Fruit fly (Drosophila melanogaster) Kc167 (cell line): ENCODE data around the gene CG6425.

Source experiments
- Myc ChIP-seq: fragments of >200 bp; optimal IDR thresholded peaks from 2 replicates; lab custom pipeline; 2017; ENCODE audit warnings: missing external identifiers
- Sin3A ChIP-seq: fragments of >200 bp; optimal IDR thresholded peaks from 2 replicates; lab custom pipeline; 2018; ENCODE audit warnings: missing external identifiers
- h ChIP-seq: fragments of >200 bp; optimal IDR thresholded peaks from 3 replicates; lab custom pipeline; 2018; ENCODE audit warnings: missing external identifiers
- insv ChIP-seq: fragments of >200 bp; optimal IDR thresholded peaks from 3 replicates; lab custom pipeline; 2018; ENCODE audit warnings: missing external identifiers
- psq ChIP-seq: fragments of >200 bp; optimal IDR thresholded peaks from 2 replicates; lab custom pipeline; 2017; ENCODE audit warnings: missing external identifiers
- ttk ChIP-seq: sonication (Bioruptor generic); optimal IDR thresholded peaks from 2 replicates; lab custom pipeline; 2017; ENCODE audit warnings: missing external identifiers

CG6425 gene

dm6 chr3R:26700125-26700524 lies 17.1 kb downstream of the CG6425 start:
- TF ChIP-seq insv = no peak
- TF ChIP-seq h (lab: Kevin White, UChicago) = no peak
- TF ChIP-seq ttk (lab: Kevin White, UChicago) = no peak
- TF ChIP-seq psq (lab: Kevin White, UChicago) = no peak
- no peak for TF ChIP-seq Sin3A (lab: Kevin White, UChicago)
- no peak for TF ChIP-seq Myc (lab: Kevin White, UChicago)

- no peak for TF ChIP-seq Myc (lab: Kevin White, UChicago)
- no peak for TF ChIP-seq ttk (lab: Kevin White, UChicago)
- no peak for TF ChIP-seq insv
- TF ChIP-seq psq (lab: Kevin White, UChicago) = no peak
- TF ChIP-seq h (lab: Kevin White, UChicago) = no peak
- TF ChIP-seq Sin3A (lab: Kevin White, UChicago) = no peak
Observed at dm6 chr3R:26693490-26693889, 23.7 kb downstream of the CG6425 start, which contains the start of gene TwdlQ. TSS of gene TwdlQ (minus strand) at chr3R:26693590.

- no peak for TF ChIP-seq psq (lab: Kevin White, UChicago)
- no peak for TF ChIP-seq insv
- TF ChIP-seq Myc (lab: Kevin White, UChicago) = no peak
- no peak for TF ChIP-seq h (lab: Kevin White, UChicago)
- no peak for TF ChIP-seq Sin3A (lab: Kevin White, UChicago)
- no peak for TF ChIP-seq ttk (lab: Kevin White, UChicago)
Observed at dm6 chr3R:26690197-26690596, 27.0 kb downstream of the CG6425 start.

- TF ChIP-seq insv (no peak), h (lab: Kevin White, UChicago) (no peak), ttk (lab: Kevin White, UChicago) (no peak), psq (lab: Kevin White, UChicago) (no peak), Sin3A (lab: Kevin White, UChicago) (no peak), Myc (lab: Kevin White, UChicago) (no peak)
Observed at dm6 chr3R:26681947-26682346, 35.2 kb downstream of the CG6425 start, which contains the start of gene beat-VII. TSS of gene beat-VII (minus strand) at chr3R:26681966.

dm6 chr3R:26671525-26672132 lies 45.6 kb downstream of the CG6425 start:
- no peak for TF ChIP-seq ttk (lab: Kevin White, UChicago)
- no peak for TF ChIP-seq insv
- no peak for TF ChIP-seq Myc (lab: Kevin White, UChicago)
- no peak for TF ChIP-seq h (lab: Kevin White, UChicago)
- no peak for TF ChIP-seq psq (lab: Kevin White, UChicago)
- TF ChIP-seq Sin3A (lab: Kevin White, UChicago) = no peak

dm6 chr3R:26670277-26670676 lies 46.9 kb downstream of the CG6425 start:
- TF ChIP-seq h (lab: Kevin White, UChicago) (no peak), Sin3A (lab: Kevin White, UChicago) (no peak), ttk (lab: Kevin White, UChicago) (no peak), psq (lab: Kevin White, UChicago) (no peak), insv (no peak), Myc (lab: Kevin White, UChicago) (no peak)
